Worm (Caenorhabditis elegans) whole organism, young adult: ENCODE results near the gene B0563.18.

Experiments
- B0336.3 ChIP-seq: fragments of 200-800 bp; sonication (Bioruptor generic); IDR thresholded peaks from 2 replicates; pipeline ENCODE4 v1.3.6; 2022; ENCODE audit warnings: missing genetic modification characterization, missing compliant biosample characterization
- F33H1.4 ChIP-seq: fragments of 200-800 bp; sonication (Bioruptor generic); IDR thresholded peaks from 2 replicates; pipeline ENCODE4 v1.3.6; 2022; ENCODE audit warnings: missing genetic modification reagents, missing genetic modification characterization, missing compliant biosample characterization
- F37B4.10 ChIP-seq: fragments of 200-800 bp; sonication (Bioruptor generic); IDR thresholded peaks from 2 replicates; pipeline ENCODE4 v1.3.6; 2022; ENCODE audit warnings: missing genetic modification characterization, missing compliant biosample characterization
- F55B11.4 ChIP-seq: sonication (generic microtip); optimal IDR thresholded peaks from 2 replicates; lab custom pipeline; 2016; ENCODE audit warnings: missing compliant biosample characterization, missing genetic modification characterization, borderline replicate concordance; ENCODE audit not compliant: insufficient read depth
- K11D2.4 ChIP-seq: fragments of 200-800 bp; sonication (Bioruptor generic); IDR thresholded peaks from 2 replicates; pipeline ENCODE4 v1.3.6; 2022; ENCODE audit warnings: missing genetic modification reagents, missing genetic modification characterization, missing compliant biosample characterization
- T26A5.8 ChIP-seq: sonication (generic microtip); optimal IDR thresholded peaks from 2 replicates; lab custom pipeline; 2016; ENCODE audit warnings: missing genetic modification characterization, missing compliant biosample characterization
- Y53G8AR.9 ChIP-seq: fragments of 200-800 bp; sonication (Bioruptor generic); conservative IDR thresholded peaks from 2 replicates; pipeline ENCODE4 v1.3.6; 2022; ENCODE audit warnings: missing genetic modification reagents, missing genetic modification characterization, missing compliant biosample characterization
- Y79H2A.3 ChIP-seq: fragments of 200-800 bp; sonication (Bioruptor generic); conservative IDR thresholded peaks from 2 replicates; pipeline ENCODE4 v1.3.6; 2022; ENCODE audit warnings: missing genetic modification reagents, missing genetic modification characterization, missing compliant biosample characterization
- ZK185.1 ChIP-seq: sonication (generic microtip); optimal IDR thresholded peaks from 2 replicates; lab custom pipeline; 2016; ENCODE audit warnings: mild to moderate bottlenecking, missing genetic modification characterization, missing compliant biosample characterization; ENCODE audit not compliant: poor library complexity, severe bottlenecking
- akir-1 ChIP-seq: fragments of 200-800 bp; sonication (Bioruptor generic); optimal IDR thresholded peaks from 2 replicates; lab custom pipeline; 2018; ENCODE audit warnings: mild to moderate bottlenecking, missing genetic modification characterization, moderate library complexity, missing compliant biosample characterization
- aptf-2 ChIP-seq: fragments of 200-800 bp; sonication (Bioruptor generic); conservative IDR thresholded peaks from 2 replicates; pipeline ENCODE4 v1.3.6; 2022; ENCODE audit warnings: missing genetic modification reagents, missing genetic modification characterization, missing compliant biosample characterization
- aptf-3 ChIP-seq: fragments of 200-800 bp; sonication (Bioruptor generic); IDR thresholded peaks from 2 replicates; pipeline ENCODE4 v1.3.6; 2022; ENCODE audit warnings: missing genetic modification characterization, missing compliant biosample characterization
- athp-1 ChIP-seq: sonication (generic microtip); optimal IDR thresholded peaks from 2 replicates; lab custom pipeline; 2017; ENCODE audit warnings: mild to moderate bottlenecking, missing genetic modification characterization, missing compliant biosample characterization
- attf-3 ChIP-seq: fragments of 200-800 bp; sonication (Bioruptor generic); conservative IDR thresholded peaks from 2 replicates; pipeline ENCODE4 v1.3.6; 2022; ENCODE audit warnings: missing genetic modification reagents, missing genetic modification characterization, missing compliant biosample characterization
- cebp-1 ChIP-seq, 2 experiments: fragments of 200-800 bp in 1 of 2; sonication (Bioruptor generic) in 1 of 2; sonication (generic microtip) in 1 of 2; IDR thresholded peaks in 1 of 2; optimal IDR thresholded peaks in 1 of 2; 2 replicates each; pipeline versions ENCODE4 v1.3.6 to Lab custom; 2017 to 2022; ENCODE audit warnings: missing compliant biosample characterization in 2 of 2, missing genetic modification characterization in 2 of 2, mild to moderate bottlenecking in 1 of 2, missing genetic modification reagents in 1 of 2, moderate library complexity in 1 of 2
- ceh-79 ChIP-seq: sonication (generic microtip); optimal IDR thresholded peaks from 2 replicates; lab custom pipeline; 2017; ENCODE audit warnings: mild to moderate bottlenecking, missing genetic modification characterization, missing compliant biosample characterization
- ceh-91 ChIP-seq: fragments of 200-800 bp; sonication (Bioruptor generic); IDR thresholded peaks from 2 replicates; pipeline ENCODE4 v1.3.6; 2022; ENCODE audit warnings: missing genetic modification reagents, missing genetic modification characterization, missing compliant biosample characterization
- chd-7 ChIP-seq: sonication (generic microtip); optimal IDR thresholded peaks from 2 replicates; lab custom pipeline; 2016; ENCODE audit warnings: mild to moderate bottlenecking, missing genetic modification characterization, moderate library complexity, missing compliant biosample characterization
- die-1 ChIP-seq: sonication (generic microtip); optimal IDR thresholded peaks from 2 replicates; lab custom pipeline; 2016; ENCODE audit warnings: missing genotype, mild to moderate bottlenecking, missing genetic modification characterization, missing compliant biosample characterization
- hlh-26 ChIP-seq: fragments of 200-800 bp; sonication (Bioruptor generic); conservative IDR thresholded peaks from 2 replicates; pipeline ENCODE4 v1.3.6; 2022; ENCODE audit warnings: missing genetic modification reagents, missing genetic modification characterization, missing compliant biosample characterization
- let-526 ChIP-seq: fragments of 200-800 bp; sonication (Bioruptor generic); IDR thresholded peaks from 2 replicates; pipeline ENCODE4 v1.3.6; 2022; ENCODE audit warnings: missing genetic modification reagents, missing genetic modification characterization, missing compliant biosample characterization
- let-607 ChIP-seq, 2 experiments: fragments of 200-800 bp in 1 of 2; sonication (Bioruptor generic) in 1 of 2; sonication (generic microtip) in 1 of 2; optimal IDR thresholded peaks; 2 replicates each; lab custom pipeline; 2016 to 2018; ENCODE audit warnings: mild to moderate bottlenecking in 2 of 2, missing compliant biosample characterization in 2 of 2, missing genetic modification characterization in 2 of 2, moderate library complexity in 2 of 2, missing genotype in 1 of 2
- lin-54 ChIP-seq: fragments of 200-800 bp; sonication (Bioruptor generic); optimal IDR thresholded peaks from 2 replicates; lab custom pipeline; 2018; ENCODE audit warnings: mild to moderate bottlenecking, missing genetic modification characterization, missing compliant biosample characterization
- lir-1 ChIP-seq: fragments of 200-800 bp; sonication (Bioruptor generic); conservative IDR thresholded peaks from 2 replicates; pipeline ENCODE4 v1.3.6; 2022; ENCODE audit warnings: missing genetic modification reagents, missing genetic modification characterization, missing compliant biosample characterization
- madf-3 ChIP-seq: fragments of 200-800 bp; sonication (Bioruptor generic); IDR thresholded peaks from 2 replicates; pipeline ENCODE4 v1.3.6; 2022; ENCODE audit warnings: missing genetic modification reagents, missing genetic modification characterization, missing compliant biosample characterization
- madf-6 ChIP-seq: fragments of 200-800 bp; sonication (Bioruptor generic); IDR thresholded peaks from 2 replicates; pipeline ENCODE4 v1.3.6; 2022; ENCODE audit warnings: missing genetic modification reagents, missing genetic modification characterization, missing compliant biosample characterization
- mcd-1 ChIP-seq: fragments of 200-800 bp; sonication (Bioruptor generic); IDR thresholded peaks from 2 replicates; pipeline ENCODE4 v1.3.6; 2022; ENCODE audit warnings: missing genetic modification reagents, missing genetic modification characterization, missing compliant biosample characterization
- mxl-1 ChIP-seq: sonication (generic microtip); optimal IDR thresholded peaks from 2 replicates; lab custom pipeline; 2016; ENCODE audit warnings: missing genetic modification characterization, missing compliant biosample characterization
- nfya-1 ChIP-seq: sonication (generic microtip); optimal IDR thresholded peaks from 2 replicates; lab custom pipeline; 2017; ENCODE audit warnings: antibody characterized with exemption, missing compliant biosample characterization, missing genetic modification characterization, borderline replicate concordance; ENCODE audit not compliant: insufficient read depth
- nhr-27 ChIP-seq: fragments of 200-800 bp; sonication (Bioruptor generic); optimal IDR thresholded peaks from 2 replicates; lab custom pipeline; 2018; ENCODE audit warnings: mild to moderate bottlenecking, missing genetic modification characterization, moderate library complexity, missing compliant biosample characterization
- nhr-80 ChIP-seq: sonication (generic microtip); optimal IDR thresholded peaks from 2 replicates; lab custom pipeline; 2016; ENCODE audit warnings: missing genetic modification characterization, missing compliant biosample characterization
- nhr-90 ChIP-seq: sonication (generic microtip); optimal IDR thresholded peaks from 2 replicates; lab custom pipeline; 2016; ENCODE audit warnings: missing genotype, mild to moderate bottlenecking, missing genetic modification characterization, missing compliant biosample characterization
- snpc-4 ChIP-seq, 5 experiments: fragments of 150-350 bp in 1 of 5; sonication (generic microtip) in 4 of 5; optimal IDR thresholded peaks; 2 replicates each; lab custom pipeline; 2014 to 2018; ENCODE audit warnings: missing genetic modification characterization in 5 of 5, missing biosample characterization in 3 of 5, antibody characterized with exemption in 2 of 5, mild to moderate bottlenecking in 2 of 5, missing compliant biosample characterization in 2 of 5, missing genotype in 2 of 5, moderate library complexity in 2 of 5, missing genetic modification reagents in 1 of 5
- xnd-1 ChIP-seq: sonication (generic microtip); optimal IDR thresholded peaks from 2 replicates; lab custom pipeline; 2016; ENCODE audit warnings: missing genotype, missing genetic modification reagents, missing genetic modification characterization, missing compliant biosample characterization
- zfh-2 ChIP-seq: fragments of 200-800 bp; sonication (Bioruptor generic); conservative IDR thresholded peaks from 2 replicates; pipeline ENCODE4 v1.3.6; 2022; ENCODE audit warnings: missing genetic modification reagents, missing genetic modification characterization, missing compliant biosample characterization
- ztf-18 ChIP-seq: sonication (generic microtip); optimal IDR thresholded peaks from 2 replicates; lab custom pipeline; 2016; ENCODE audit warnings: missing genotype, mild to moderate bottlenecking, missing genetic modification characterization, missing compliant biosample characterization
- ztf-26 ChIP-seq: sonication (generic microtip); optimal IDR thresholded peaks from 2 replicates; lab custom pipeline; 2017; ENCODE audit warnings: missing genetic modification characterization, missing compliant biosample characterization

B0563.18 gene

ce11 chrX:9206731-9207130 is 34.4 kb downstream of the B0563.18 start:
- TF ChIP-seq B0336.3 (GFP tag; lab: Robert Waterston, UW) (no peak), madf-3 (GFP tag; lab: Robert Waterston, UW) (no peak), ceh-91 (GFP tag; lab: Robert Waterston, UW) (no peak), xnd-1 (no peak), die-1 (no peak), nhr-90 (tag; lab: Kevin White, UChicago) (no peak), T26A5.8 (tag; lab: Kevin White, UChicago) (no peak), madf-6 (GFP tag; lab: Robert Waterston, UW) (no peak), aptf-3 (no peak), F55B11.4 (tag; lab: Kevin White, UChicago) (no peak), aptf-2 (no peak), cebp-1 (GFP tag; IDR thresholded peaks at IDR 0.05; lab: Robert Waterston, UW) (no peak), cebp-1 (tag; optimal IDR thresholded peaks at IDR 0.05; lab: Kevin White, UChicago) (no peak)

- TF ChIP-seq nhr-80 = peak; percentile 30
- no peak for TF ChIP-seq mcd-1 (GFP tag; lab: Robert Waterston, UW)
Measured at ce11 chrX:9208492-9208891, 36.1 kb downstream of the B0563.18 start.

ce11 chrX:9208933-9209332 is 36.6 kb downstream of the B0563.18 start:
- TF ChIP-seq nhr-27 (tag; lab: Kevin White, UChicago) = no peak
- no peak for TF ChIP-seq aptf-3
- TF ChIP-seq Y79H2A.3 = no peak
- TF ChIP-seq chd-7 (tag; lab: Kevin White, UChicago) = no peak
- TF ChIP-seq ceh-79 (tag; lab: Kevin White, UChicago) = no peak
- no peak for TF ChIP-seq snpc-4 (GFP tag; optimal IDR thresholded peaks at IDR 0.05; lab: Kevin White, UChicago)
- TF ChIP-seq snpc-4 (tag; optimal IDR thresholded peaks at IDR 0.05; lab: Kevin White, UChicago) = no peak
- no peak for TF ChIP-seq ztf-18
- TF ChIP-seq lin-54 = no peak
- TF ChIP-seq Y53G8AR.9 (GFP tag; lab: Robert Waterston, UW) = no peak
- TF ChIP-seq ZK185.1 = no peak
- TF ChIP-seq athp-1 = no peak
- TF ChIP-seq, all 124 proteins: peak for 0

ce11 chrX:9210086-9210485 is 37.7 kb downstream of the B0563.18 start:
- TF ChIP-seq nhr-80 (peak; percentile 73), ztf-26 (no peak)

- TF ChIP-seq F33H1.4 (GFP tag; lab: Robert Waterston, UW) = no peak
- no peak for TF ChIP-seq hlh-26 (GFP tag; lab: Robert Waterston, UW)
- TF ChIP-seq let-526 (GFP tag; lab: Robert Waterston, UW) = no peak
- TF ChIP-seq lir-1 (GFP tag; lab: Robert Waterston, UW) = no peak
- TF ChIP-seq K11D2.4 (GFP tag; lab: Robert Waterston, UW) = no peak
- no peak for TF ChIP-seq F37B4.10
- no peak for TF ChIP-seq attf-3 (GFP tag; lab: Robert Waterston, UW)
- TF ChIP-seq nfya-1 (tag; lab: Kevin White, UChicago) = no peak
- no peak for TF ChIP-seq xnd-1
- peak; percentile 82 for TF ChIP-seq nhr-80
- TF ChIP-seq akir-1 (GFP tag; lab: Kevin White, UChicago) = no peak
- no peak for TF ChIP-seq mxl-1
- TF ChIP-seq let-607 (tag; optimal IDR thresholded peaks at IDR 0.05; lab: Kevin White, UChicago) = peak; percentile 15 to 27
- TF ChIP-seq athp-1 = no peak
- no peak for TF ChIP-seq zfh-2
Measured at ce11 chrX:9212675-9213074, 40.3 kb downstream of the B0563.18 start.
